Worm (Caenorhabditis elegans) whole organism, young adult: ENCODE measurements around the gene F08F8.9.

ENCODE experiments used
- K12H6.12 ChIP-seq: fragments of 200-800 bp; sonication (Bioruptor generic); optimal IDR thresholded peaks from 2 replicates; lab custom pipeline; 2018; ENCODE audit warnings: mild to moderate bottlenecking, missing genetic modification characterization, missing compliant biosample characterization
- T07F8.4 ChIP-seq: sonication (generic microtip); optimal IDR thresholded peaks from 2 replicates; lab custom pipeline; 2016; ENCODE audit warnings: mild to moderate bottlenecking, missing genetic modification characterization, moderate library complexity, missing compliant biosample characterization
- Y56A3A.18 ChIP-seq: fragments of 200-800 bp; sonication (Bioruptor generic); IDR thresholded peaks from 2 replicates; pipeline ENCODE4 v1.3.6; 2022; ENCODE audit warnings: missing genetic modification reagents, missing genetic modification characterization, missing compliant biosample characterization
- Y67H2A.10 ChIP-seq: fragments of 200-800 bp; sonication (Bioruptor generic); conservative IDR thresholded peaks from 2 replicates; pipeline ENCODE4 v1.3.6; 2022; ENCODE audit warnings: missing genetic modification reagents, missing genetic modification characterization, missing compliant biosample characterization
- athp-1 ChIP-seq: sonication (generic microtip); optimal IDR thresholded peaks from 2 replicates; lab custom pipeline; 2017; ENCODE audit warnings: mild to moderate bottlenecking, missing genetic modification characterization, missing compliant biosample characterization
- attf-5 ChIP-seq: fragments of 200-800 bp; sonication (Bioruptor generic); optimal IDR thresholded peaks from 2 replicates; lab custom pipeline; 2018; ENCODE audit warnings: mild to moderate bottlenecking, missing genetic modification characterization, missing compliant biosample characterization
- cebp-1 ChIP-seq, 2 experiments: fragments of 200-800 bp in 1 of 2; sonication (Bioruptor generic) in 1 of 2; sonication (generic microtip) in 1 of 2; IDR thresholded peaks in 1 of 2; optimal IDR thresholded peaks in 1 of 2; 2 replicates each; pipeline versions ENCODE4 v1.3.6 to Lab custom; 2017 to 2022; ENCODE audit warnings: missing compliant biosample characterization in 2 of 2, missing genetic modification characterization in 2 of 2, mild to moderate bottlenecking in 1 of 2, missing genetic modification reagents in 1 of 2, moderate library complexity in 1 of 2
- die-1 ChIP-seq: sonication (generic microtip); optimal IDR thresholded peaks from 2 replicates; lab custom pipeline; 2016; ENCODE audit warnings: missing genotype, mild to moderate bottlenecking, missing genetic modification characterization, missing compliant biosample characterization
- egrh-3 ChIP-seq: fragments of 200-800 bp; sonication (Bioruptor generic); IDR thresholded peaks from 2 replicates; pipeline ENCODE4 v1.3.6; 2022; ENCODE audit warnings: missing genetic modification reagents, missing genetic modification characterization, missing compliant biosample characterization
- ekl-4 ChIP-seq: fragments of 200-800 bp; sonication (Bioruptor generic); IDR thresholded peaks from 2 replicates; pipeline ENCODE4 v1.3.6; 2022; ENCODE audit warnings: missing genetic modification reagents, missing genetic modification characterization, missing compliant biosample characterization
- ets-4 ChIP-seq: fragments of 200-800 bp; sonication (Bioruptor generic); optimal IDR thresholded peaks from 2 replicates; lab custom pipeline; 2018; ENCODE audit warnings: mild to moderate bottlenecking, missing genetic modification characterization, missing compliant biosample characterization
- gei-17 ChIP-seq: fragments of 200-800 bp; sonication (Bioruptor generic); optimal IDR thresholded peaks from 2 replicates; lab custom pipeline; 2018; ENCODE audit warnings: mild to moderate bottlenecking, missing genetic modification characterization, missing compliant biosample characterization
- hmg-1.2 ChIP-seq: fragments of 200-800 bp; sonication (Bioruptor generic); IDR thresholded peaks from 2 replicates; pipeline ENCODE4 v1.3.6; 2022; ENCODE audit warnings: missing genetic modification reagents, missing genetic modification characterization, missing compliant biosample characterization
- hmg-20 ChIP-seq: fragments of 200-800 bp; sonication (Bioruptor generic); IDR thresholded peaks from 2 replicates; pipeline ENCODE4 v1.3.6; 2022; ENCODE audit warnings: missing genetic modification reagents, missing genetic modification characterization, missing compliant biosample characterization
- hrde-1 ChIP-seq: sonication (generic microtip); optimal IDR thresholded peaks from 2 replicates; lab custom pipeline; 2016; ENCODE audit warnings: missing genetic modification characterization, mild to moderate bottlenecking, missing compliant biosample characterization, moderate library complexity, missing genotype, missing genetic modification reagents, borderline replicate concordance
- hsf-1 ChIP-seq: fragments of 200-800 bp; sonication (Bioruptor generic); IDR thresholded peaks from 2 replicates; pipeline ENCODE4 v1.3.6; 2022; ENCODE audit warnings: missing genetic modification reagents, missing genetic modification characterization, missing compliant biosample characterization
- lin-26 ChIP-seq: fragments of 200-800 bp; sonication (Bioruptor generic); IDR thresholded peaks from 2 replicates; pipeline ENCODE4 v1.3.6; 2022; ENCODE audit warnings: missing genetic modification reagents, missing genetic modification characterization, missing compliant biosample characterization
- lin-35 ChIP-seq, 3 experiments: fragments of 150-350 bp in 2 of 3; sonication (generic microtip) in 1 of 3; optimal IDR thresholded peaks; 2 replicates each; lab custom pipeline; 2014 to 2018; ENCODE audit warnings: missing biosample characterization in 3 of 3, missing genetic modification characterization in 3 of 3, missing genetic modification reagents in 3 of 3
- lin-40 ChIP-seq: sonication (generic microtip); optimal IDR thresholded peaks from 2 replicates; lab custom pipeline; 2016; ENCODE audit warnings: missing genetic modification characterization, mild to moderate bottlenecking, missing compliant biosample characterization, missing genotype, missing genetic modification reagents
- lin-54 ChIP-seq: fragments of 200-800 bp; sonication (Bioruptor generic); optimal IDR thresholded peaks from 2 replicates; lab custom pipeline; 2018; ENCODE audit warnings: mild to moderate bottlenecking, missing genetic modification characterization, missing compliant biosample characterization
- lir-1 ChIP-seq: fragments of 200-800 bp; sonication (Bioruptor generic); conservative IDR thresholded peaks from 2 replicates; pipeline ENCODE4 v1.3.6; 2022; ENCODE audit warnings: missing genetic modification reagents, missing genetic modification characterization, missing compliant biosample characterization
- madf-8 ChIP-seq: fragments of 200-800 bp; sonication (Bioruptor generic); conservative IDR thresholded peaks from 2 replicates; pipeline ENCODE4 v1.3.6; 2022; ENCODE audit warnings: missing genetic modification reagents, missing genetic modification characterization, missing compliant biosample characterization
- mel-28 ChIP-seq: sonication (generic microtip); optimal IDR thresholded peaks from 2 replicates; lab custom pipeline; 2016; ENCODE audit warnings: borderline replicate concordance, mild to moderate bottlenecking, missing genetic modification characterization, missing compliant biosample characterization
- nfya-2 ChIP-seq: fragments of 200-800 bp; sonication (Bioruptor generic); IDR thresholded peaks from 2 replicates; pipeline ENCODE4 v1.3.6; 2022; ENCODE audit warnings: missing genetic modification reagents, missing genetic modification characterization, missing compliant biosample characterization
- nfyb-1 ChIP-seq: fragments of 200-800 bp; sonication (Bioruptor generic); IDR thresholded peaks from 2 replicates; pipeline ENCODE4 v1.3.6; 2022; ENCODE audit warnings: missing genetic modification reagents, missing genetic modification characterization, missing compliant biosample characterization
- nhr-27 ChIP-seq: fragments of 200-800 bp; sonication (Bioruptor generic); optimal IDR thresholded peaks from 2 replicates; lab custom pipeline; 2018; ENCODE audit warnings: mild to moderate bottlenecking, missing genetic modification characterization, moderate library complexity, missing compliant biosample characterization
- nhr-80 ChIP-seq: sonication (generic microtip); optimal IDR thresholded peaks from 2 replicates; lab custom pipeline; 2016; ENCODE audit warnings: missing genetic modification characterization, missing compliant biosample characterization
- nhr-90 ChIP-seq: sonication (generic microtip); optimal IDR thresholded peaks from 2 replicates; lab custom pipeline; 2016; ENCODE audit warnings: missing genotype, mild to moderate bottlenecking, missing genetic modification characterization, missing compliant biosample characterization
- sdz-38 ChIP-seq: sonication (generic microtip); optimal IDR thresholded peaks from 2 replicates; lab custom pipeline; 2016; ENCODE audit warnings: missing genotype, missing genetic modification characterization, missing compliant biosample characterization
- sea-2 ChIP-seq: fragments of 200-800 bp; sonication (Bioruptor generic); IDR thresholded peaks from 2 replicates; pipeline ENCODE4 v1.3.6; 2022; ENCODE audit warnings: missing genetic modification characterization, missing compliant biosample characterization
- snpc-1.3 ChIP-seq: sonication (generic microtip); optimal IDR thresholded peaks from 2 replicates; lab custom pipeline; 2017; ENCODE audit warnings: missing genetic modification characterization, mild to moderate bottlenecking, missing compliant biosample characterization, antibody characterized with exemption, moderate library complexity, missing genotype, missing genetic modification reagents; ENCODE audit not compliant: insufficient read depth
- snpc-3.4 ChIP-seq: sonication (generic microtip); optimal IDR thresholded peaks from 2 replicates; lab custom pipeline; 2017; ENCODE audit warnings: missing genetic modification characterization, mild to moderate bottlenecking, missing compliant biosample characterization, antibody characterized with exemption, moderate library complexity, missing genotype, missing genetic modification reagents
- snpc-4 ChIP-seq, 5 experiments: fragments of 150-350 bp in 1 of 5; sonication (generic microtip) in 4 of 5; optimal IDR thresholded peaks; 2 replicates each; lab custom pipeline; 2014 to 2018; ENCODE audit warnings: missing genetic modification characterization in 5 of 5, missing biosample characterization in 3 of 5, antibody characterized with exemption in 2 of 5, mild to moderate bottlenecking in 2 of 5, missing compliant biosample characterization in 2 of 5, missing genotype in 2 of 5, moderate library complexity in 2 of 5, missing genetic modification reagents in 1 of 5
- somi-1 ChIP-seq: fragments of 200-800 bp; sonication (Bioruptor generic); optimal IDR thresholded peaks from 2 replicates; lab custom pipeline; 2018; ENCODE audit warnings: mild to moderate bottlenecking, missing genetic modification characterization, missing compliant biosample characterization
- tbp1 ChIP-seq: fragments of 200-800 bp; sonication (Bioruptor generic); optimal IDR thresholded peaks from 2 replicates; lab custom pipeline; 2018; ENCODE audit warnings: mild to moderate bottlenecking, missing genetic modification characterization, missing compliant biosample characterization
- ztf-18 ChIP-seq: sonication (generic microtip); optimal IDR thresholded peaks from 2 replicates; lab custom pipeline; 2016; ENCODE audit warnings: missing genotype, mild to moderate bottlenecking, missing genetic modification characterization, missing compliant biosample characterization

F08F8.9 gene

ce11 chrIII:7359037-7359548 lies 5.3 kb upstream of the F08F8.9 start, which contains the start of the genes eco-1 and hmgr-1:
Gene eco-1 (minus strand): TSS chrIII:7359095.
Gene hmgr-1 (plus strand): TSS chrIII:7359498.
- TF ChIP-seq sdz-38 (no peak), lin-54 (peak; percentile 22), cebp-1 (GFP tag; IDR thresholded peaks at IDR 0.05; lab: Robert Waterston, UW) (no peak), cebp-1 (tag; optimal IDR thresholded peaks at IDR 0.05; lab: Kevin White, UChicago) (peak; percentile 39), lin-35 (GFP tag; optimal IDR thresholded peaks at IDR 0.05; lab: Kevin White, UChicago) (peak in 1 of 3 experiments; percentile 8), ets-4 (GFP tag; lab: Kevin White, UChicago) (no peak), hmg-20 (no peak)
- TF ChIP-seq, all 124 proteins: peak for 3

- no peak for TF ChIP-seq nfyb-1 (GFP tag; lab: Robert Waterston, UW)
- TF ChIP-seq mel-28 (tag; lab: Kevin White, UChicago) = no peak
- TF ChIP-seq somi-1 (GFP tag; lab: Kevin White, UChicago) = peak; percentile 37
- TF ChIP-seq lin-26 (GFP tag; lab: Robert Waterston, UW) = peak; percentile 41; the same call in 1 of the 2 replicates
- TF ChIP-seq nhr-27 = no peak
- no peak for TF ChIP-seq cebp-1 (GFP tag; IDR thresholded peaks at IDR 0.05; lab: Robert Waterston, UW)
- TF ChIP-seq cebp-1 (tag; optimal IDR thresholded peaks at IDR 0.05; lab: Kevin White, UChicago) = peak; percentile 5
- peak; percentile 9 for TF ChIP-seq attf-5 (GFP tag; lab: Kevin White, UChicago)
- peak; percentile 8 for TF ChIP-seq nhr-80 (tag; lab: Kevin White, UChicago)
- peak; percentile 10 for TF ChIP-seq lin-40 (tag; lab: Kevin White, UChicago)
- TF ChIP-seq K12H6.12 = peak; percentile 32
- no peak for TF ChIP-seq snpc-1.3 (tag; lab: Kevin White, UChicago)
- TF ChIP-seq gei-17 = no peak
These were observed 4.9 kb upstream of the F08F8.9 start for ce11 chrIII:7358627-7359026.

- TF ChIP-seq hsf-1 (GFP tag; lab: Robert Waterston, UW) = 0 out of 2 replicates have a peak, but pooled peaks have one; percentile 29
- peak; percentile 14 for TF ChIP-seq hrde-1 (tag; lab: Kevin White, UChicago)
- peak; percentile 65 for TF ChIP-seq attf-5 (GFP tag; lab: Kevin White, UChicago)
- peak; percentile 5 for TF ChIP-seq snpc-3.4 (tag; lab: Kevin White, UChicago)
- TF ChIP-seq lir-1 = no peak
- TF ChIP-seq cebp-1 (GFP tag; IDR thresholded peaks at IDR 0.05; lab: Robert Waterston, UW) = no peak
- peak; percentile 39 for TF ChIP-seq cebp-1 (tag; optimal IDR thresholded peaks at IDR 0.05; lab: Kevin White, UChicago)
- no peak for TF ChIP-seq nfya-2
- peak; percentile 33 for TF ChIP-seq tbp1 (GFP tag; lab: Kevin White, UChicago)
- peak; percentile 23 for TF ChIP-seq lin-54
- TF ChIP-seq K12H6.12 = peak; percentile 8
- peak; percentile 24 for TF ChIP-seq athp-1 (tag; lab: Kevin White, UChicago)
- TF ChIP-seq Y56A3A.18 (GFP tag; lab: Robert Waterston, UW) = no peak
- peak; percentile 14 for TF ChIP-seq ztf-18 (tag; lab: Kevin White, UChicago)
- TF ChIP-seq mel-28 (tag; lab: Kevin White, UChicago) = no peak
- peak; percentile 32; the same call in 1 of the 2 replicates for TF ChIP-seq ekl-4 (GFP tag; lab: Robert Waterston, UW)
- peak; percentile 29; the same call in 1 of the 2 replicates for TF ChIP-seq hmg-1.2
- peak; percentile 24 for TF ChIP-seq die-1
- no peak for TF ChIP-seq snpc-4 (GFP tag; optimal IDR thresholded peaks at IDR 0.05; lab: Kevin White, UChicago)
- peak in 2 of 4 experiments; percentile 14 to 24 for TF ChIP-seq snpc-4 (tag; optimal IDR thresholded peaks at IDR 0.05; lab: Kevin White, UChicago)
These were observed 3.6 kb upstream of the F08F8.9 start, which contains the start of gene F08F8.10 for ce11 chrIII:7357356-7357755. Gene F08F8.10 (minus strand): TSS chrIII:7357393.

ce11 chrIII:7349075-7349474 lies 4.7 kb downstream of the F08F8.9 start, which contains the start of gene gos-28:
Gene gos-28 (minus strand): TSS chrIII:7349175.
- TF ChIP-seq sea-2 (GFP tag; lab: Robert Waterston, UW) (no peak), nhr-90 (tag; lab: Kevin White, UChicago) (no peak), egrh-3 (no peak), madf-8 (no peak), Y67H2A.10 (GFP tag; lab: Robert Waterston, UW) (no peak), T07F8.4 (tag; lab: Kevin White, UChicago) (no peak)
